Worm (Caenorhabditis elegans) whole organism, L4 larva: ENCODE data around the gene pmp-3.

Experiments used
- F26F4.8 ChIP-seq: fragments of 200-800 bp; sonication (Bioruptor generic); conservative IDR thresholded peaks from 2 replicates; pipeline ENCODE4 v1.3.6; 2022; ENCODE audit warnings: missing genetic modification characterization, missing compliant biosample characterization
- F44E2.7 ChIP-seq: fragments of 200-800 bp; sonication (Bioruptor generic); IDR thresholded peaks from 2 replicates; pipeline ENCODE4 v2.1.2; 2022; ENCODE audit warnings: missing genetic modification characterization, missing compliant biosample characterization
- Y105C5A.15 ChIP-seq: fragments of 200-800 bp; sonication (Bioruptor generic); IDR thresholded peaks from 2 replicates; pipeline ENCODE4 v1.3.6; 2022; ENCODE audit warnings: missing genetic modification characterization, missing compliant biosample characterization
- Y48G9A.11 ChIP-seq: fragments of 200-800 bp; sonication (Bioruptor generic); IDR thresholded peaks from 2 replicates; pipeline ENCODE4 v1.3.6; 2022; ENCODE audit warnings: missing genetic modification reagents, missing genetic modification characterization, missing compliant biosample characterization
- Y5F2A.4 ChIP-seq: fragments of 200-800 bp; sonication (Bioruptor generic); optimal IDR thresholded peaks from 2 replicates; lab custom pipeline; 2018; ENCODE audit warnings: mild to moderate bottlenecking, missing genetic modification characterization, missing compliant biosample characterization
- Y75B8A.6 ChIP-seq: fragments of 200-800 bp; sonication (Bioruptor generic); IDR thresholded peaks from 2 replicates; pipeline ENCODE4 v1.3.6; 2022; ENCODE audit warnings: missing genetic modification reagents, missing genetic modification characterization, missing compliant biosample characterization
- ZK337.2 ChIP-seq: fragments of 200-800 bp; sonication (Bioruptor generic); IDR thresholded peaks from 2 replicates; pipeline ENCODE4 v1.3.6; 2022; ENCODE audit warnings: missing genetic modification reagents, missing genetic modification characterization, missing compliant biosample characterization
- ZK546.5 ChIP-seq, 2 experiments: sonication (generic microtip); optimal IDR thresholded peaks; 2 replicates each; lab custom pipeline; 2017; ENCODE audit warnings: missing biosample characterization in 2 of 2, missing genetic modification characterization in 2 of 2
- ama-1 ChIP-seq: fragments of 150-350 bp; optimal IDR thresholded peaks from 2 replicates; lab custom pipeline; 2014; ENCODE audit warnings: inconsistent platforms, mixed read lengths
- ceh-20 ChIP-seq: fragments of 200-800 bp; sonication (Bioruptor generic); IDR thresholded peaks from 2 replicates; pipeline ENCODE4 v1.3.6; 2022; ENCODE audit warnings: missing genetic modification reagents, missing genetic modification characterization, missing compliant biosample characterization
- ceh-82 ChIP-seq: sonication (generic microtip); optimal IDR thresholded peaks from 2 replicates; lab custom pipeline; 2017; ENCODE audit warnings: missing biosample characterization, missing genetic modification characterization
- daf-12 ChIP-seq: fragments of 150-350 bp; optimal IDR thresholded peaks from 2 replicates; lab custom pipeline; 2014; ENCODE audit warnings: missing biosample characterization, missing genetic modification reagents, missing genetic modification characterization
- daf-16 ChIP-seq, 3 experiments: sonication (generic microtip); optimal IDR thresholded peaks; 2 replicates each; lab custom pipeline; 2016 to 2017; ENCODE audit warnings: missing genetic modification characterization in 3 of 3, missing genetic modification reagents in 3 of 3, mild to moderate bottlenecking in 2 of 3, missing compliant biosample characterization in 2 of 3, missing biosample characterization in 1 of 3, moderate library complexity in 1 of 3
- daf-19 ChIP-seq: fragments of 200-800 bp; sonication (Bioruptor generic); conservative IDR thresholded peaks from 2 replicates; pipeline ENCODE4 v1.3.6; 2022; ENCODE audit warnings: missing genetic modification characterization, missing compliant biosample characterization
- daf-8 ChIP-seq: fragments of 200-800 bp; sonication (Bioruptor generic); IDR thresholded peaks from 2 replicates; pipeline ENCODE4 v1.3.6; 2022; ENCODE audit warnings: missing genetic modification characterization, missing compliant biosample characterization
- dpl-1 ChIP-seq: fragments of 150-350 bp; optimal IDR thresholded peaks from 2 replicates; lab custom pipeline; 2014; ENCODE audit warnings: missing biosample characterization, missing genetic modification reagents, missing genetic modification characterization
- duxl-1 ChIP-seq: sonication (generic microtip); optimal IDR thresholded peaks from 2 replicates; lab custom pipeline; 2016; ENCODE audit warnings: mild to moderate bottlenecking, missing genetic modification characterization, moderate library complexity, missing compliant biosample characterization; ENCODE audit not compliant: poor library complexity
- hlh-30 ChIP-seq: sonication (generic microtip); optimal IDR thresholded peaks from 2 replicates; lab custom pipeline; 2017; ENCODE audit warnings: antibody characterized with exemption, mild to moderate bottlenecking, missing genetic modification characterization, missing compliant biosample characterization; ENCODE audit not compliant: insufficient read depth
- jun-1 ChIP-seq: fragments of 150-350 bp; optimal IDR thresholded peaks from 2 replicates; lab custom pipeline; 2014; ENCODE audit warnings: missing biosample characterization, missing genetic modification reagents, missing genetic modification characterization
- lim-7 ChIP-seq: fragments of 200-800 bp; sonication (Bioruptor generic); IDR thresholded peaks from 2 replicates; pipeline ENCODE4 v1.3.6; 2022; ENCODE audit warnings: missing genetic modification characterization, missing compliant biosample characterization
- lin-13 ChIP-seq: fragments of 150-350 bp; optimal IDR thresholded peaks from 2 replicates; lab custom pipeline; 2014; ENCODE audit warnings: missing biosample characterization, missing genetic modification reagents, missing genetic modification characterization
- lsy-2 ChIP-seq, 2 experiments: fragments of 150-350 bp in 1 of 2; sonication (generic microtip) in 1 of 2; optimal IDR thresholded peaks; 2 replicates each; lab custom pipeline; 2014 to 2017; ENCODE audit warnings: missing biosample characterization in 2 of 2, missing genetic modification characterization in 2 of 2
- madf-9 ChIP-seq: fragments of 200-800 bp; sonication (Bioruptor generic); conservative IDR thresholded peaks from 2 replicates; pipeline ENCODE4 v1.3.6; 2022; ENCODE audit warnings: missing genetic modification reagents, missing genetic modification characterization, missing compliant biosample characterization
- mdl-1 ChIP-seq, 2 experiments: fragments of 150-350 bp in 1 of 2; sonication (generic microtip) in 1 of 2; optimal IDR thresholded peaks; 2 replicates each; lab custom pipeline; 2014 to 2017; ENCODE audit warnings: missing biosample characterization in 2 of 2, missing genetic modification characterization in 2 of 2
- mdt-29 ChIP-seq: fragments of 200-800 bp; sonication (Bioruptor generic); IDR thresholded peaks from 2 replicates; pipeline ENCODE4 v1.3.6; 2022; ENCODE audit warnings: missing genetic modification reagents, missing genetic modification characterization, missing compliant biosample characterization
- nhr-10 ChIP-seq: fragments of 150-350 bp; optimal IDR thresholded peaks from 2 replicates; lab custom pipeline; 2014; ENCODE audit warnings: missing biosample characterization, missing genetic modification characterization
- nhr-237 ChIP-seq: sonication (generic microtip); optimal IDR thresholded peaks from 2 replicates; lab custom pipeline; 2017; ENCODE audit warnings: missing biosample characterization, missing genetic modification characterization
- nhr-41 ChIP-seq: fragments of 200-800 bp; sonication (Bioruptor generic); IDR thresholded peaks from 2 replicates; pipeline ENCODE4 v1.3.6; 2022; ENCODE audit warnings: missing genetic modification reagents, missing genetic modification characterization, missing compliant biosample characterization
- nhr-42 ChIP-seq: fragments of 200-800 bp; sonication (Bioruptor generic); IDR thresholded peaks from 2 replicates; pipeline ENCODE4 v1.3.6; 2022; ENCODE audit warnings: missing genetic modification characterization, missing compliant biosample characterization
- pha-4 ChIP-seq, 2 experiments: fragments of 150-350 bp in 1 of 2; fragments of 200-800 bp in 1 of 2; sonication (Bioruptor generic) in 1 of 2; IDR thresholded peaks in 1 of 2; optimal IDR thresholded peaks in 1 of 2; 2 replicates each; pipeline versions ENCODE4 v1.3.6 to Lab custom; 2014 to 2022; ENCODE audit warnings: missing genetic modification characterization in 2 of 2, missing genetic modification reagents in 2 of 2, missing biosample characterization in 1 of 2, missing compliant biosample characterization in 1 of 2
- pqm-1 ChIP-seq: sonication (generic microtip); optimal IDR thresholded peaks from 2 replicates; lab custom pipeline; 2017; ENCODE audit warnings: missing biosample characterization, missing genetic modification characterization
- skn-1 ChIP-seq: fragments of 150-350 bp; optimal IDR thresholded peaks from 2 replicates; lab custom pipeline; 2014; ENCODE audit warnings: missing biosample characterization, missing genetic modification characterization
- snpc-1.2 ChIP-seq: fragments of 200-800 bp; sonication (Bioruptor generic); IDR thresholded peaks from 2 replicates; pipeline ENCODE4 v1.3.6; 2022; ENCODE audit warnings: missing genetic modification reagents, missing genetic modification characterization, missing compliant biosample characterization
- snpc-4 ChIP-seq: fragments of 150-350 bp; optimal IDR thresholded peaks from 2 replicates; lab custom pipeline; 2014; ENCODE audit warnings: missing biosample characterization, missing genetic modification characterization
- tra-1 ChIP-seq: fragments of 200-800 bp; sonication (Bioruptor generic); IDR thresholded peaks from 2 replicates; pipeline ENCODE4 v1.3.6; 2022; ENCODE audit warnings: missing genetic modification reagents, missing genetic modification characterization, missing compliant biosample characterization
- unc-130 ChIP-seq: sonication (generic microtip); optimal IDR thresholded peaks from 2 replicates; lab custom pipeline; 2016; ENCODE audit warnings: missing genetic modification reagents, missing genetic modification characterization, missing compliant biosample characterization
- unc-39 ChIP-seq: sonication (generic microtip); optimal IDR thresholded peaks from 2 replicates; lab custom pipeline; 2017; ENCODE audit warnings: missing biosample characterization, missing genetic modification characterization
- zfp-2 ChIP-seq: sonication (generic microtip); optimal IDR thresholded peaks from 2 replicates; lab custom pipeline; 2016; ENCODE audit warnings: mild to moderate bottlenecking, missing genetic modification characterization, missing compliant biosample characterization
- zfp-3 ChIP-seq: fragments of 200-800 bp; sonication (Bioruptor generic); conservative IDR thresholded peaks from 2 replicates; pipeline ENCODE4 v1.3.6; 2022; ENCODE audit warnings: missing genetic modification reagents, missing genetic modification characterization, missing compliant biosample characterization
- zip-11 ChIP-seq: fragments of 200-800 bp; sonication (Bioruptor generic); IDR thresholded peaks from 2 replicates; pipeline ENCODE4 v1.3.6; 2022; ENCODE audit warnings: missing genetic modification characterization, missing compliant biosample characterization
- zip-2 ChIP-seq: fragments of 150-350 bp; optimal IDR thresholded peaks from 2 replicates; lab custom pipeline; 2014; ENCODE audit warnings: missing biosample characterization, missing genetic modification characterization

Gene pmp-3

DNA sequence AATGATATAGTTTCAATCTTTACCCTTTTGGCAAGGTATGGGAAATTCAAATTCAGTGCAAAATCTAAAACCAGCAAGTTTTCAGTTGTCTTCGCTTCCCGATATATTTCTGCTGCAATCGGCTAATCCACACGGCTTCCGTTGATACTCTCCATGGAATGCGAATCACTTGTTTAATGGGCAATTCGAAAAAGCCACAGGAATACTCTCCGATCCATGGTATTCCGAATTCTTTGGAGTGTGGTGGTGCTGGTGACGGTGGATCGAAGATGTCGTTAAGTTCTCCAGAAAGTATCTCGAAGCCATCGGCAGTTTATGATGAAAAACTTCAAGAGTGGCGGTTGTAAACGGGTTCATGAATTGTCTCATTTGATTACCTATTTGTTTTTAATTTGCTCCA lies 36.8 kb downstream of the pmp-3 start:
- no peak for TF ChIP-seq nhr-42
- TF ChIP-seq Y5F2A.4 (GFP tag; lab: Kevin White, UChicago), result no peak
- 0 out of 2 replicates have a peak, but pooled peaks have one; percentile 29 for TF ChIP-seq Y48G9A.11 (GFP tag; lab: Robert Waterston, UW)
- 0 out of 2 replicates have a peak, but pooled peaks have one; percentile 13 for TF ChIP-seq Y105C5A.15
- TF ChIP-seq daf-16 (GFP tag; optimal IDR thresholded peaks at IDR 0.05; lab: Kevin White, UChicago), result no peak
- TF ChIP-seq daf-16 (tag; optimal IDR thresholded peaks at IDR 0.05; lab: Kevin White, UChicago), result no peak
- TF ChIP-seq ZK337.2 (GFP tag; lab: Robert Waterston, UW), result no peak
- TF ChIP-seq ceh-20 (GFP tag; lab: Robert Waterston, UW), result no peak
- TF ChIP-seq daf-12, result no peak
- TF ChIP-seq nhr-237 (tag; lab: Kevin White, UChicago), result no peak
- no peak for TF ChIP-seq lin-13 (GFP tag; lab: Kevin White, UChicago)
- TF ChIP-seq ceh-82 (tag; lab: Kevin White, UChicago), result no peak
- no peak for TF ChIP-seq unc-39 (tag; lab: Kevin White, UChicago)
- TF ChIP-seq zip-2, result no peak
- TF ChIP-seq zip-11 (GFP tag; lab: Robert Waterston, UW), result no peak

ce11 chrV:14683926-14684325 lies 37.4 kb downstream of the pmp-3 start:
- TF ChIP-seq nhr-10 (tag; lab: Kevin White, UChicago) (no peak), zfp-3 (no peak), F26F4.8 (GFP tag; lab: Robert Waterston, UW) (no peak), skn-1 (tag; lab: Kevin White, UChicago) (no peak), snpc-1.2 (GFP tag; lab: Robert Waterston, UW) (no peak), madf-9 (GFP tag; lab: Robert Waterston, UW) (no peak), zip-11 (GFP tag; lab: Robert Waterston, UW) (no peak)

ce11 chrV:14684359-14685312 lies 38.1 kb downstream of the pmp-3 start, which contains the start of gene hsp-90:
Gene hsp-90 (plus strand): TSS chrV:14684918.
- TF ChIP-seq dpl-1 (GFP tag; lab: Kevin White, UChicago), result no peak
- TF ChIP-seq ama-1, result peak; percentile 54
- no peak for TF ChIP-seq tra-1 (GFP tag; lab: Robert Waterston, UW)
- 0 out of 2 replicates have a peak, but pooled peaks have one; percentile 22 for TF ChIP-seq lim-7 (GFP tag; lab: Robert Waterston, UW)
- no peak for TF ChIP-seq mdl-1 (tag; optimal IDR thresholded peaks at IDR 0.05; lab: Kevin White, UChicago)
- 0 out of 2 replicates have a peak, but pooled peaks have one; percentile 9 for TF ChIP-seq mdt-29 (GFP tag; lab: Robert Waterston, UW)
- TF ChIP-seq, all 104 proteins: peak for 3

DNA sequence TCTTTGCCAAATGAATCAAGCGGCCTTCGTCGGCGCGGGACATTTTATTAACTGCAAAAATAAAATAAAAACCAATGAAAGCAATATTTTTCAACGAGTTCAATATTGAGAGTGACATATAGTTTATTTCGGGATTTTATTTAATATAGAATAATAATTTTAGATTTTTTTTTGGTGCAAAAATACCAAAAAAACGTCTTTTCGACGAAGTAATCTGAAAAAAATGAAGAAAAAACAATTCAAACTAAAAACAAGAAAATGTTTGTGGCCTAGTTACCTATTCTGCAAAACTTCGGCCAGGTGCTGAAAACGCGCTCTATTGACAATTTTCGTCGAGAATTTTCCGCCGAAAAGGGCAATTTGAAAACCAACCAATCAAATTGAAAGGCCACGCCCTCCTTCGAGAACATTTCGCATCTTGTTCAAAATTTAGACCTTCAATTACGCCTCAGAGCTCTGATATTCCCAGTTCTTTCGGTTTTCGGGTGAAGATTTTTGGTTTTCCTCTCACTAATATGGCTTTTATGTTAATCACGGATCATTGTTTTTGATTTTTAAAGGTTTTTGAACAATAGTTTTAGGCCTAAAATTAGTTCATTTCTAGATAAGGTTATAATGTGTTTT lies 39.0 kb downstream of the pmp-3 start, which contains the start of gene C47E8.4:
Gene C47E8.4 (minus strand): TSS at position 51 of the 624 bp plus-strand sequence.
- TF ChIP-seq nhr-237 (tag; lab: Kevin White, UChicago), result no peak
- TF ChIP-seq hlh-30 (tag; lab: Kevin White, UChicago), result peak; percentile 91
- TF ChIP-seq jun-1 (tag; lab: Kevin White, UChicago), result peak; percentile 89
- TF ChIP-seq daf-19 (GFP tag; lab: Robert Waterston, UW), result no peak; the same call in 1 of the 2 replicates
- peak; percentile 80; the same call in 1 of the 2 replicates for TF ChIP-seq Y75B8A.6
- TF ChIP-seq nhr-41 (GFP tag; lab: Robert Waterston, UW), result peak; percentile 65; the same call in 1 of the 2 replicates
- peak; percentile 93 to 98 for TF ChIP-seq lsy-2 (tag; optimal IDR thresholded peaks at IDR 0.05; lab: Kevin White, UChicago)
- TF ChIP-seq unc-130, result peak; percentile 97
- peak; percentile 91 for TF ChIP-seq nhr-42
- TF ChIP-seq ZK546.5 (tag; optimal IDR thresholded peaks at IDR 0.05; lab: Kevin White, UChicago), result peak in 1 of 2 experiments; percentile 62
- peak; percentile 26 for TF ChIP-seq pqm-1 (tag; lab: Kevin White, UChicago)
- no peak for TF ChIP-seq ceh-82 (tag; lab: Kevin White, UChicago)
- peak; percentile 90 for TF ChIP-seq zip-2
- TF ChIP-seq F26F4.8 (GFP tag; lab: Robert Waterston, UW), result no peak
- TF ChIP-seq snpc-1.2 (GFP tag; lab: Robert Waterston, UW), result peak; percentile 68
- TF ChIP-seq zfp-2 (tag; lab: Kevin White, UChicago), result peak; percentile 64
- no peak for TF ChIP-seq F44E2.7 (GFP tag; lab: Robert Waterston, UW)
- TF ChIP-seq snpc-4 (tag; lab: Kevin White, UChicago), result peak; percentile 28
- TF ChIP-seq pha-4 (GFP tag; IDR thresholded peaks at IDR 0.05; lab: Robert Waterston, UW), result peak; percentile 94
- TF ChIP-seq pha-4 (tag; optimal IDR thresholded peaks at IDR 0.05; lab: Kevin White, UChicago), result peak; percentile 90
- TF ChIP-seq daf-8 (GFP tag; lab: Robert Waterston, UW), result peak; percentile 86; the same call in 1 of the 2 replicates
- TF ChIP-seq duxl-1, result peak; percentile 96
